Worm (Caenorhabditis elegans) whole organism, L4/young adult: Measurements from ENCODE around the gene F49A5.10.

Source experiments
- W03F9.2 ChIP-seq: fragments of 150-350 bp; optimal IDR thresholded peaks from 2 replicates; lab custom pipeline; 2014; ENCODE audit warnings: missing biosample characterization, missing genetic modification characterization
- dao-5 ChIP-seq: sonication (generic microtip); optimal IDR thresholded peaks from 2 replicates; lab custom pipeline; 2016; ENCODE audit warnings: missing genotype, missing genetic modification characterization, moderate library complexity, missing compliant biosample characterization
- him-1 ChIP-seq: sonication (generic microtip); optimal IDR thresholded peaks from 2 replicates; lab custom pipeline; 2016; ENCODE audit warnings: missing genotype, missing genetic modification reagents, missing genetic modification characterization, missing compliant biosample characterization

ce11 chrV:16874966-16875365 lies at the start of gene F49A5.10:
- no peak for TF ChIP-seq him-1
- TF ChIP-seq W03F9.2 (tag; lab: Kevin White, UChicago): no peak
- TF ChIP-seq dao-5 (tag; lab: Kevin White, UChicago): no peak
